Fruit fly (Drosophila melanogaster) whole organism, embryonic: Measurements from ENCODE around the gene loaf.
A peak's percentile ranks its signal among the peaks of the same experiment; 100 is the strongest.

ENCODE experiments used
- ATbp ChIP-seq: fragments of 200-800 bp; sonication (Bioruptor generic); optimal IDR thresholded peaks from 2 replicates; lab custom pipeline; 2017; ENCODE audit warnings: missing biosample characterization, mild to moderate bottlenecking, missing genetic modification characterization, missing genetic modification reagents
- Bgb ChIP-seq: fragments of 200-800 bp; sonication (Bioruptor generic); IDR thresholded peaks from 2 replicates; pipeline ENCODE4 v1.3.6; 2022; ENCODE audit warnings: missing biosample characterization, missing genetic modification characterization; ENCODE audit not compliant: partially characterized antibody
- Blimp-1 ChIP-seq: fragments of 200-800 bp; sonication (Bioruptor generic); optimal IDR thresholded peaks from 3 replicates; lab custom pipeline; 2018; ENCODE audit warnings: missing biosample characterization, missing genetic modification characterization, mild to moderate bottlenecking, moderate library complexity, missing genetic modification reagents
- BtbVII ChIP-seq: fragments of 200-800 bp; sonication (Bioruptor generic); optimal IDR thresholded peaks from 3 replicates; lab custom pipeline; 2017; ENCODE audit warnings: missing biosample characterization, mild to moderate bottlenecking, missing genetic modification characterization
- CG1024 ChIP-seq: fragments of 200-800 bp; sonication (Bioruptor generic); IDR thresholded peaks from 2 replicates; pipeline ENCODE4 v1.3.6; 2022; ENCODE audit warnings: missing biosample characterization, missing genetic modification characterization
- CG10274 ChIP-seq: fragments of 200-800 bp; sonication (Bioruptor generic); optimal IDR thresholded peaks from 3 replicates; lab custom pipeline; 2017; ENCODE audit warnings: missing biosample characterization, mild to moderate bottlenecking, missing genetic modification characterization
- CG12155 ChIP-seq: fragments of 200-800 bp; sonication (Bioruptor generic); optimal IDR thresholded peaks from 3 replicates; lab custom pipeline; 2016; ENCODE audit warnings: missing biosample characterization, missing genetic modification characterization
- CG12659 ChIP-seq: fragments of 200-800 bp; sonication (Bioruptor generic); optimal IDR thresholded peaks from 3 replicates; lab custom pipeline; 2017; ENCODE audit warnings: mild to moderate bottlenecking, missing biosample characterization, missing genetic modification reagents, missing genetic modification characterization
- CG12769 ChIP-seq: fragments of 200-800 bp; sonication (Bioruptor generic); optimal IDR thresholded peaks from 2 replicates; lab custom pipeline; 2019; ENCODE audit warnings: missing biosample characterization, mild to moderate bottlenecking, missing genetic modification characterization, moderate library complexity
- CG17359 ChIP-seq: fragments of 200-800 bp; sonication (Bioruptor generic); optimal IDR thresholded peaks from 3 replicates; lab custom pipeline; 2018; ENCODE audit warnings: missing biosample characterization, mild to moderate bottlenecking, missing genetic modification characterization, moderate library complexity
- CG2202 ChIP-seq: fragments of 200-800 bp; sonication (Bioruptor generic); optimal IDR thresholded peaks from 2 replicates; lab custom pipeline; 2018; ENCODE audit warnings: missing biosample characterization, mild to moderate bottlenecking, missing genetic modification characterization
- CG31365 ChIP-seq: fragments of 200-800 bp; sonication (Bioruptor generic); optimal IDR thresholded peaks from 2 replicates; lab custom pipeline; 2018; ENCODE audit warnings: missing biosample characterization, mild to moderate bottlenecking, missing genetic modification characterization
- CG3281 ChIP-seq: fragments of 200-800 bp; sonication (Bioruptor generic); optimal IDR thresholded peaks from 3 replicates; lab custom pipeline; 2017; ENCODE audit warnings: missing biosample characterization, mild to moderate bottlenecking, missing genetic modification characterization
- CG33213 ChIP-seq: fragments of 200-800 bp; sonication (Bioruptor generic); optimal IDR thresholded peaks from 3 replicates; lab custom pipeline; 2016; ENCODE audit warnings: missing biosample characterization, missing genetic modification characterization
- CG34376 ChIP-seq: fragments of 200-800 bp; sonication (Bioruptor generic); optimal IDR thresholded peaks from 2 replicates; lab custom pipeline; 2018; ENCODE audit warnings: missing biosample characterization, mild to moderate bottlenecking, missing genetic modification characterization
- CG3838 ChIP-seq: fragments of 200-800 bp; sonication (Bioruptor generic); optimal IDR thresholded peaks from 3 replicates; lab custom pipeline; 2016; ENCODE audit warnings: missing biosample characterization, missing genetic modification characterization
- CG42726 ChIP-seq: fragments of 200-800 bp; sonication (Bioruptor generic); IDR thresholded peaks from 2 replicates; pipeline ENCODE4 v1.3.6; 2022; ENCODE audit warnings: missing biosample characterization, missing genetic modification characterization; ENCODE audit not compliant: partially characterized antibody
- CG4854 ChIP-seq: fragments of 200-800 bp; sonication (Bioruptor generic); optimal IDR thresholded peaks from 2 replicates; lab custom pipeline; 2016; ENCODE audit warnings: missing biosample characterization, missing genetic modification characterization, inconsistent platforms
- CG5180 ChIP-seq: fragments of 200-800 bp; sonication (Bioruptor generic); optimal IDR thresholded peaks from 3 replicates; lab custom pipeline; 2017; ENCODE audit warnings: missing biosample characterization, missing genetic modification characterization, mild to moderate bottlenecking, moderate library complexity, missing genetic modification reagents
- CG6175 ChIP-seq: fragments of 200-800 bp; sonication (Bioruptor generic); IDR thresholded peaks from 3 replicates; pipeline ENCODE4 v1.3.6; 2022; ENCODE audit warnings: missing biosample characterization, missing genetic modification characterization
- CG6854 ChIP-seq: fragments of 200-800 bp; sonication (Bioruptor generic); optimal IDR thresholded peaks from 3 replicates; lab custom pipeline; 2017; ENCODE audit warnings: missing biosample characterization, mild to moderate bottlenecking, missing genetic modification characterization
- CG8290 ChIP-seq, 3 experiments: fragments of 200-800 bp; sonication (Bioruptor generic); optimal IDR thresholded peaks; 2 replicates each; lab custom pipeline; 2016 to 2019; ENCODE audit warnings: missing biosample characterization in 3 of 3, missing genetic modification characterization in 3 of 3, mild to moderate bottlenecking in 2 of 3, moderate library complexity in 1 of 3
- CG9817 ChIP-seq: fragments of 200-800 bp; sonication (Bioruptor generic); optimal IDR thresholded peaks from 2 replicates; lab custom pipeline; 2018; ENCODE audit warnings: missing biosample characterization, mild to moderate bottlenecking, missing genetic modification characterization, moderate library complexity
- Chrac-16 ChIP-seq: fragments of 200-800 bp; sonication (Bioruptor generic); optimal IDR thresholded peaks from 3 replicates; lab custom pipeline; 2016; ENCODE audit warnings: missing biosample characterization, missing genetic modification characterization
- Deaf1 ChIP-seq: fragments of 200-800 bp; optimal IDR thresholded peaks from 3 replicates; lab custom pipeline; 2019; ENCODE audit warnings: missing biosample characterization, mild to moderate bottlenecking, missing genetic modification characterization, moderate library complexity
- Dp ChIP-seq: fragments of 200-800 bp; sonication (Bioruptor generic); optimal IDR thresholded peaks from 2 replicates; lab custom pipeline; 2018; ENCODE audit warnings: missing biosample characterization, mild to moderate bottlenecking, missing genetic modification characterization, moderate library complexity
- Hmr ChIP-seq: fragments of 200-800 bp; sonication (Bioruptor generic); optimal IDR thresholded peaks from 3 replicates; lab custom pipeline; 2017; ENCODE audit warnings: mild to moderate bottlenecking, missing biosample characterization, missing genetic modification reagents, missing genetic modification characterization
- MBD-R2 ChIP-seq: fragments of 200-800 bp; sonication (Bioruptor generic); IDR thresholded peaks from 2 replicates; pipeline ENCODE4 v1.3.6; 2022; ENCODE audit warnings: missing biosample characterization, missing genetic modification characterization
- MESR4 ChIP-seq: fragments of 200-800 bp; sonication (Bioruptor generic); optimal IDR thresholded peaks from 2 replicates; lab custom pipeline; 2018; ENCODE audit warnings: missing biosample characterization, mild to moderate bottlenecking, missing genetic modification characterization, moderate library complexity
- Rfx ChIP-seq: fragments of 200-800 bp; sonication (Bioruptor generic); IDR thresholded peaks from 2 replicates; pipeline ENCODE4 v1.3.6; 2022; ENCODE audit warnings: missing biosample characterization, missing genetic modification characterization
- Trl ChIP-seq, 3 experiments: fragments of >200 bp in 2 of 3; fragments of 200-800 bp in 1 of 3; sonication (Bioruptor generic) in 1 of 3; optimal IDR thresholded peaks; 2 replicates in 1 of 3; 3 replicates in 2 of 3; lab custom pipeline; 2016 to 2017; ENCODE audit warnings: missing biosample characterization in 1 of 3, missing genetic modification characterization in 1 of 3
- abd-A ChIP-seq: fragments of 200-800 bp; sonication (Bioruptor generic); optimal IDR thresholded peaks from 3 replicates; lab custom pipeline; 2019; ENCODE audit warnings: missing biosample characterization, mild to moderate bottlenecking, missing genetic modification characterization, moderate library complexity
- amos ChIP-seq: fragments of 200-800 bp; sonication (Bioruptor generic); IDR thresholded peaks from 2 replicates; pipeline ENCODE4 v1.3.6; 2022; ENCODE audit warnings: missing biosample characterization, missing genetic modification characterization; ENCODE audit not compliant: partially characterized antibody
- ash1 ChIP-seq: fragments of 200-800 bp; sonication (Bioruptor generic); optimal IDR thresholded peaks from 2 replicates; lab custom pipeline; 2018; ENCODE audit warnings: missing biosample characterization, mild to moderate bottlenecking, missing genetic modification characterization
- bsh ChIP-seq, 2 experiments: fragments of 200-800 bp; sonication (Bioruptor generic); optimal IDR thresholded peaks; 2 replicates each; lab custom pipeline; 2017 to 2018; ENCODE audit warnings: mild to moderate bottlenecking in 2 of 2, missing biosample characterization in 2 of 2, missing genetic modification characterization in 2 of 2, moderate library complexity in 1 of 2
- crp ChIP-seq, 2 experiments: fragments of 200-800 bp; sonication (Bioruptor generic); optimal IDR thresholded peaks; 2 replicates in 1 of 2; 3 replicates in 1 of 2; lab custom pipeline; 2017; ENCODE audit warnings: missing biosample characterization in 2 of 2, missing genetic modification characterization in 2 of 2, mild to moderate bottlenecking in 1 of 2, moderate library complexity in 1 of 2
- fru ChIP-seq: fragments of >200 bp; optimal IDR thresholded peaks from 2 replicates; lab custom pipeline; 2017
- gce ChIP-seq: fragments of 200-800 bp; sonication (Bioruptor generic); IDR thresholded peaks from 3 replicates; pipeline ENCODE4 v1.3.6; 2022; ENCODE audit warnings: missing biosample characterization, missing genetic modification characterization
- gsb-n ChIP-seq: fragments of 200-800 bp; sonication (Bioruptor generic); optimal IDR thresholded peaks from 3 replicates; lab custom pipeline; 2018; ENCODE audit warnings: missing biosample characterization, mild to moderate bottlenecking, missing genetic modification characterization
- kah ChIP-seq: fragments of 200-800 bp; sonication (Bioruptor generic); optimal IDR thresholded peaks from 2 replicates; lab custom pipeline; 2018; ENCODE audit warnings: missing biosample characterization, mild to moderate bottlenecking, missing genetic modification characterization
- kni ChIP-seq: fragments of 200-800 bp; sonication (Bioruptor generic); optimal IDR thresholded peaks from 3 replicates; lab custom pipeline; 2017; ENCODE audit warnings: mild to moderate bottlenecking, missing biosample characterization, missing genetic modification reagents, missing genetic modification characterization
- lbe ChIP-seq: fragments of 200-800 bp; sonication (Bioruptor generic); optimal IDR thresholded peaks from 2 replicates; lab custom pipeline; 2016; ENCODE audit warnings: missing biosample characterization, mild to moderate bottlenecking, missing genetic modification characterization
- pho ChIP-seq: fragments of 200-800 bp; sonication (Bioruptor generic); optimal IDR thresholded peaks from 2 replicates; lab custom pipeline; 2016; ENCODE audit warnings: missing biosample characterization, missing genetic modification characterization
- rib ChIP-seq: fragments of 200-800 bp; sonication (Bioruptor generic); IDR thresholded peaks from 2 replicates; pipeline ENCODE4 v1.3.6; 2022; ENCODE audit warnings: missing biosample characterization, missing genetic modification characterization
- sd ChIP-seq: fragments of 200-800 bp; sonication (Bioruptor generic); optimal IDR thresholded peaks from 3 replicates; lab custom pipeline; 2018; ENCODE audit warnings: missing biosample characterization, mild to moderate bottlenecking, missing genetic modification characterization, moderate library complexity
- trem ChIP-seq: fragments of 200-800 bp; optimal IDR thresholded peaks from 3 replicates; lab custom pipeline; 2019; ENCODE audit warnings: missing biosample characterization, mild to moderate bottlenecking, missing genetic modification characterization, moderate library complexity
- zfh1 ChIP-seq: fragments of 200-800 bp; sonication (Bioruptor generic); IDR thresholded peaks from 3 replicates; pipeline ENCODE4 v1.3.6; 2022; ENCODE audit warnings: missing biosample characterization, missing genetic modification characterization

The loaf gene

dm6 chr3L:11707978-11708632 lies 57.9 kb downstream of the loaf start, which contains the start of gene CG11658 (continued):
- peak; percentile 25 for TF ChIP-seq BtbVII (GFP tag; lab: Kevin White, UChicago)
- TF ChIP-seq abd-A (tag; lab: Kevin White, UChicago) = peak; percentile 95
- peak; percentile 4 for TF ChIP-seq Rfx (GFP tag; lab: Robert Waterston, UW)
- TF ChIP-seq kah = peak; percentile 13
- TF ChIP-seq CG9817 (tag; lab: Kevin White, UChicago) = no peak
- no peak for TF ChIP-seq CG8290 (GFP tag; optimal IDR thresholded peaks at IDR 0.05; lab: Kevin White, UChicago)
- TF ChIP-seq CG8290 (tag; optimal IDR thresholded peaks at IDR 0.05; lab: Kevin White, UChicago) = peak in 1 of 2 experiments; percentile 39
- no peak for TF ChIP-seq Chrac-16 (GFP tag; lab: Kevin White, UChicago)
- TF ChIP-seq Deaf1 (tag; lab: Kevin White, UChicago) = peak; percentile 38
- TF ChIP-seq CG3281 (GFP tag; lab: Kevin White, UChicago) = peak; percentile 5
- 0 out of 2 replicates have a peak, but pooled peaks have one; percentile 12 for TF ChIP-seq CG42726
- peak; percentile 37; the same call in 1 of the 3 replicates for TF ChIP-seq zfh1 (GFP tag; lab: Robert Waterston, UW)
- TF ChIP-seq crp (GFP tag; optimal IDR thresholded peaks at IDR 0.05; lab: Kevin White, UChicago) = peak in 1 of 2 experiments; percentile 84
- TF ChIP-seq CG31365 = no peak
- peak; percentile 91 to 98 for TF ChIP-seq Trl (optimal IDR thresholded peaks at IDR 0.05; lab: Kevin White, UChicago)
- TF ChIP-seq Trl (GFP tag; optimal IDR thresholded peaks at IDR 0.05; lab: Kevin White, UChicago) = no peak
- TF ChIP-seq sd (tag; lab: Kevin White, UChicago) = peak; percentile 8
- no peak for TF ChIP-seq fru (lab: Kevin White, UChicago)
- peak; percentile 3 for TF ChIP-seq CG17359 (tag; lab: Kevin White, UChicago)
- TF ChIP-seq kni = peak; percentile 57
- TF ChIP-seq CG6854 (GFP tag; lab: Kevin White, UChicago) = peak; percentile 35
- TF ChIP-seq CG33213 = no peak
- TF ChIP-seq amos (GFP tag; lab: Robert Waterston, UW) = peak; percentile 15; the same call in 1 of the 2 replicates
- no peak for TF ChIP-seq gsb-n (tag; lab: Kevin White, UChicago)
- TF ChIP-seq rib = peak; percentile 81; the same call in 1 of the 2 replicates
- peak; percentile 43 for TF ChIP-seq Hmr (GFP tag; lab: Kevin White, UChicago)
- TF ChIP-seq trem (tag; lab: Kevin White, UChicago) = no peak
- TF ChIP-seq bsh (GFP tag; optimal IDR thresholded peaks at IDR 0.05; lab: Kevin White, UChicago) = peak in 1 of 2 experiments; percentile 62
- TF ChIP-seq Bgb (GFP tag; lab: Robert Waterston, UW) = peak; percentile 26
- TF ChIP-seq CG6175 (GFP tag; lab: Robert Waterston, UW) = peak; percentile 6; the same call in 1 of the 3 replicates
- no peak for TF ChIP-seq CG2202 (tag; lab: Kevin White, UChicago)
- TF ChIP-seq CG5180 = peak; percentile 22
- TF ChIP-seq ash1 (GFP tag; lab: Kevin White, UChicago) = no peak
- TF ChIP-seq CG10274 (GFP tag; lab: Kevin White, UChicago) = no peak
- TF ChIP-seq pho (GFP tag; lab: Kevin White, UChicago) = no peak
- peak; percentile 2 for TF ChIP-seq ATbp
- TF ChIP-seq CG34376 (GFP tag; lab: Kevin White, UChicago) = peak; percentile 68
- TF ChIP-seq MBD-R2 = peak; percentile 16; the same call in 1 of the 2 replicates
- TF ChIP-seq Blimp-1 (GFP tag; lab: Kevin White, UChicago) = peak; percentile 68
- TF ChIP-seq CG12769 (tag; lab: Kevin White, UChicago) = peak; percentile 80
- TF ChIP-seq CG1024 = peak; percentile 7; the same call in 1 of the 2 replicates
- peak; percentile 49 for TF ChIP-seq MESR4 (GFP tag; lab: Kevin White, UChicago)
- peak; percentile 84 for TF ChIP-seq Dp (GFP tag; lab: Kevin White, UChicago)
- no peak for TF ChIP-seq lbe (GFP tag; lab: Kevin White, UChicago)
- TF ChIP-seq CG3838 (GFP tag; lab: Kevin White, UChicago) = no peak
- 0 out of 3 replicates have a peak, but pooled peaks have one; percentile 40 for TF ChIP-seq gce
- peak; percentile 60 for TF ChIP-seq CG12659 (GFP tag; lab: Kevin White, UChicago)
- TF ChIP-seq CG12155 (GFP tag; lab: Kevin White, UChicago) = peak; percentile 92
- TF ChIP-seq CG4854 (GFP tag; lab: Kevin White, UChicago) = no peak
